Worm (Caenorhabditis elegans): Measurements from ENCODE around the gene nspc-13.

Gene nspc-13

ce11 chrX:12407297-12407696, 50.1 kb downstream of the nspc-13 start (continued):
- peak; percentile 12 for TF ChIP-seq fax-1 (tag; optimal IDR thresholded peaks at IDR 0.05)
- peak; percentile 88 for TF ChIP-seq ceh-31 (tag; optimal IDR thresholded peaks at IDR 0.05)
- TF ChIP-seq npax-4 (tag; optimal IDR thresholded peaks at IDR 0.05) = no peak
- peak; percentile 23 for TF ChIP-seq sox-4 (tag; optimal IDR thresholded peaks at IDR 0.05)
- TF ChIP-seq ceh-48 (tag; optimal IDR thresholded peaks at IDR 0.05) = no peak
- TF ChIP-seq hlh-15 (tag; optimal IDR thresholded peaks at IDR 0.05) = no peak
- TF ChIP-seq tbx-2 (tag; optimal IDR thresholded peaks at IDR 0.05) = peak; percentile 47
- no peak for TF ChIP-seq sox-2 (GFP tag; IDR thresholded peaks at IDR 0.05)

Measured in whole organism, late embryonic.